Fruit fly (Drosophila melanogaster) whole organism, embryonic: ENCODE data around the gene Pak.
A peak's percentile ranks its signal among the peaks of the same experiment; 100 is the strongest.

Experiments used
- Abd-B ChIP-seq: fragments of 200-800 bp; sonication (Bioruptor generic); optimal IDR thresholded peaks from 2 replicates; lab custom pipeline; 2018; ENCODE audit warnings: missing biosample characterization, mild to moderate bottlenecking, missing genetic modification characterization, moderate library complexity
- Awh ChIP-seq: fragments of 200-800 bp; sonication (Bioruptor generic); IDR thresholded peaks from 2 replicates; pipeline ENCODE4, ENCODE4 v1.3.6; 2022; ENCODE audit warnings: missing biosample characterization, missing genetic modification characterization
- Blimp-1 ChIP-seq: fragments of 200-800 bp; sonication (Bioruptor generic); optimal IDR thresholded peaks from 3 replicates; lab custom pipeline; 2018; ENCODE audit warnings: missing biosample characterization, missing genetic modification characterization, mild to moderate bottlenecking, moderate library complexity, missing genetic modification reagents
- CG10321 ChIP-seq: fragments of 200-800 bp; sonication (Bioruptor generic); IDR thresholded peaks from 2 replicates; pipeline ENCODE4 v1.3.6; 2022; ENCODE audit warnings: missing biosample characterization, missing genetic modification characterization
- CG12391 ChIP-seq: fragments of 200-800 bp; sonication (Bioruptor generic); optimal IDR thresholded peaks from 3 replicates; lab custom pipeline; 2018; ENCODE audit warnings: missing biosample characterization, mild to moderate bottlenecking, missing genetic modification characterization, moderate library complexity
- CG14050 ChIP-seq: fragments of 200-800 bp; sonication (Bioruptor generic); IDR thresholded peaks from 3 replicates; pipeline ENCODE4 v1.3.6; 2022; ENCODE audit warnings: missing biosample characterization, missing genetic modification characterization
- CG14860 ChIP-seq: fragments of 200-800 bp; sonication (Bioruptor generic); IDR thresholded peaks from 3 replicates; pipeline ENCODE4 v1.3.6; 2022; ENCODE audit warnings: missing biosample characterization, missing genetic modification characterization; ENCODE audit not compliant: partially characterized antibody
- CG15601 ChIP-seq: fragments of 200-800 bp; sonication (Bioruptor generic); optimal IDR thresholded peaks from 3 replicates; lab custom pipeline; 2019; ENCODE audit warnings: missing biosample characterization, mild to moderate bottlenecking, missing genetic modification characterization, moderate library complexity
- CG18599 ChIP-seq: fragments of 200-800 bp; sonication (Bioruptor generic); optimal IDR thresholded peaks from 3 replicates; lab custom pipeline; 2017; ENCODE audit warnings: missing biosample characterization, missing genetic modification characterization, mild to moderate bottlenecking, moderate library complexity, missing genetic modification reagents
- CG2678 ChIP-seq: fragments of 200-800 bp; sonication (Bioruptor generic); optimal IDR thresholded peaks from 3 replicates; lab custom pipeline; 2019; ENCODE audit warnings: missing biosample characterization, mild to moderate bottlenecking, missing genetic modification characterization, moderate library complexity
- CG2712 ChIP-seq: fragments of 200-800 bp; optimal IDR thresholded peaks from 3 replicates; lab custom pipeline; 2019; ENCODE audit warnings: missing biosample characterization, mild to moderate bottlenecking, missing genetic modification characterization, moderate library complexity
- CG31441 ChIP-seq: fragments of 200-800 bp; sonication (Bioruptor generic); IDR thresholded peaks from 2 replicates; pipeline ENCODE4 v1.3.6; 2022; ENCODE audit warnings: missing biosample characterization, missing genetic modification characterization
- CG32532 ChIP-seq: fragments of 200-800 bp; sonication (Bioruptor generic); IDR thresholded peaks from 2 replicates; pipeline ENCODE4 v1.3.6; 2022; ENCODE audit warnings: missing biosample characterization, missing genetic modification characterization
- CG4424 ChIP-seq: fragments of 200-800 bp; sonication (Bioruptor generic); optimal IDR thresholded peaks from 3 replicates; lab custom pipeline; 2016; ENCODE audit warnings: missing biosample characterization, missing genetic modification characterization
- CG7839 ChIP-seq: fragments of 200-800 bp; sonication (Bioruptor generic); optimal IDR thresholded peaks from 3 replicates; lab custom pipeline; 2018; ENCODE audit warnings: missing biosample characterization, mild to moderate bottlenecking, missing genetic modification characterization, moderate library complexity
- CG9437 ChIP-seq: fragments of 200-800 bp; sonication (Bioruptor generic); optimal IDR thresholded peaks from 2 replicates; lab custom pipeline; 2018; ENCODE audit warnings: missing biosample characterization, mild to moderate bottlenecking, missing genetic modification characterization
- CG9817 ChIP-seq: fragments of 200-800 bp; sonication (Bioruptor generic); optimal IDR thresholded peaks from 2 replicates; lab custom pipeline; 2018; ENCODE audit warnings: missing biosample characterization, mild to moderate bottlenecking, missing genetic modification characterization, moderate library complexity
- CHES-1-like ChIP-seq: fragments of 200-800 bp; sonication (Bioruptor generic); optimal IDR thresholded peaks from 2 replicates; lab custom pipeline; 2016; ENCODE audit warnings: missing biosample characterization, missing genetic modification characterization
- CoRest ChIP-seq: fragments of 200-800 bp; sonication (Bioruptor generic); optimal IDR thresholded peaks from 3 replicates; lab custom pipeline; 2018; ENCODE audit warnings: missing biosample characterization, mild to moderate bottlenecking, missing genetic modification characterization, moderate library complexity
- E2f2 ChIP-seq: fragments of 200-800 bp; sonication (Bioruptor generic); IDR thresholded peaks from 2 replicates; pipeline ENCODE4 v1.3.6; 2022; ENCODE audit warnings: missing biosample characterization, missing genetic modification characterization
- HHEX ChIP-seq: fragments of 200-800 bp; sonication (Bioruptor generic); optimal IDR thresholded peaks from 3 replicates; lab custom pipeline; 2017; ENCODE audit warnings: missing biosample characterization, mild to moderate bottlenecking, missing genetic modification characterization, missing genetic modification reagents
- HLH4C ChIP-seq: fragments of 200-800 bp; sonication (Bioruptor generic); IDR thresholded peaks from 3 replicates; pipeline ENCODE4 v1.3.6; 2022; ENCODE audit warnings: missing biosample characterization, missing genetic modification characterization; ENCODE audit not compliant: partially characterized antibody
- Hand ChIP-seq: fragments of 200-800 bp; sonication (Bioruptor generic); optimal IDR thresholded peaks from 2 replicates; lab custom pipeline; 2017; ENCODE audit warnings: mild to moderate bottlenecking, missing biosample characterization, missing genetic modification reagents, missing genetic modification characterization
- Hey ChIP-seq: fragments of 200-800 bp; sonication (Bioruptor generic); optimal IDR thresholded peaks from 3 replicates; lab custom pipeline; 2018; ENCODE audit warnings: missing biosample characterization, mild to moderate bottlenecking, missing genetic modification characterization
- Hmr ChIP-seq: fragments of 200-800 bp; sonication (Bioruptor generic); optimal IDR thresholded peaks from 3 replicates; lab custom pipeline; 2017; ENCODE audit warnings: mild to moderate bottlenecking, missing biosample characterization, missing genetic modification reagents, missing genetic modification characterization
- Hr51 ChIP-seq, 2 experiments: fragments of 200-800 bp; sonication (Bioruptor generic); optimal IDR thresholded peaks; 2 replicates in 1 of 2; 3 replicates in 1 of 2; lab custom pipeline; 2016 to 2018; ENCODE audit warnings: missing biosample characterization in 2 of 2, missing genetic modification characterization in 2 of 2, mild to moderate bottlenecking in 1 of 2, moderate library complexity in 1 of 2
- Hr78 ChIP-seq, 2 experiments: fragments of 200-800 bp in 1 of 2; fragments of >200 bp in 1 of 2; sonication (Bioruptor generic) in 1 of 2; optimal IDR thresholded peaks; 2 replicates each; lab custom pipeline; 2017 to 2019; ENCODE audit warnings: missing biosample characterization in 2 of 2, missing genetic modification characterization in 2 of 2, mild to moderate bottlenecking in 1 of 2, moderate library complexity in 1 of 2
- Meics ChIP-seq: fragments of 200-800 bp; sonication (Bioruptor generic); optimal IDR thresholded peaks from 2 replicates; lab custom pipeline; 2017; ENCODE audit warnings: missing biosample characterization, mild to moderate bottlenecking, missing genetic modification characterization
- Neu2 ChIP-seq: fragments of 200-800 bp; sonication (Bioruptor generic); optimal IDR thresholded peaks from 3 replicates; lab custom pipeline; 2016; ENCODE audit warnings: missing biosample characterization, missing genetic modification characterization, borderline replicate concordance
- NfI ChIP-seq: fragments of 200-800 bp; sonication (Bioruptor generic); optimal IDR thresholded peaks from 3 replicates; lab custom pipeline; 2018; ENCODE audit warnings: missing biosample characterization, mild to moderate bottlenecking, missing genetic modification characterization, moderate library complexity
- Sox100B ChIP-seq: fragments of 200-800 bp; sonication (Bioruptor generic); optimal IDR thresholded peaks from 3 replicates; lab custom pipeline; 2018; ENCODE audit warnings: missing biosample characterization, mild to moderate bottlenecking, missing genetic modification characterization
- Trl ChIP-seq, 3 experiments: fragments of >200 bp in 2 of 3; fragments of 200-800 bp in 1 of 3; sonication (Bioruptor generic) in 1 of 3; optimal IDR thresholded peaks; 2 replicates in 1 of 3; 3 replicates in 2 of 3; lab custom pipeline; 2016 to 2017; ENCODE audit warnings: missing biosample characterization in 1 of 3, missing genetic modification characterization in 1 of 3
- ash1 ChIP-seq: fragments of 200-800 bp; sonication (Bioruptor generic); optimal IDR thresholded peaks from 2 replicates; lab custom pipeline; 2018; ENCODE audit warnings: missing biosample characterization, mild to moderate bottlenecking, missing genetic modification characterization
- ato ChIP-seq: fragments of 200-800 bp; sonication (Bioruptor generic); IDR thresholded peaks from 2 replicates; pipeline ENCODE4 v1.3.6; 2022; ENCODE audit warnings: missing biosample characterization, missing genetic modification characterization; ENCODE audit not compliant: partially characterized antibody
- br ChIP-seq: fragments of >200 bp; optimal IDR thresholded peaks from 2 replicates; lab custom pipeline; 2017
- dati ChIP-seq: fragments of 200-800 bp; sonication (Bioruptor generic); IDR thresholded peaks from 2 replicates; pipeline ENCODE4 v1.3.6; 2022; ENCODE audit warnings: missing biosample characterization, missing genetic modification characterization
- disco-r ChIP-seq: fragments of 200-800 bp; sonication (Bioruptor generic); optimal IDR thresholded peaks from 2 replicates; lab custom pipeline; 2016; ENCODE audit warnings: missing biosample characterization, missing genetic modification characterization
- gem ChIP-seq: fragments of 200-800 bp; sonication (Bioruptor generic); optimal IDR thresholded peaks from 2 replicates; lab custom pipeline; 2019; ENCODE audit warnings: missing biosample characterization, mild to moderate bottlenecking, missing genetic modification characterization, moderate library complexity
- hb ChIP-seq: fragments of 200-800 bp; sonication (Bioruptor generic); IDR thresholded peaks from 3 replicates; pipeline ENCODE4 v1.3.6; 2022; ENCODE audit warnings: missing biosample characterization, missing genetic modification characterization; ENCODE audit not compliant: partially characterized antibody
- jumu ChIP-seq: fragments of 200-800 bp; sonication (Bioruptor generic); optimal IDR thresholded peaks from 3 replicates; lab custom pipeline; 2016; ENCODE audit warnings: missing biosample characterization, missing genetic modification characterization
- mirr ChIP-seq: fragments of 200-800 bp; sonication (Bioruptor generic); optimal IDR thresholded peaks from 3 replicates; lab custom pipeline; 2018; ENCODE audit warnings: missing biosample characterization, mild to moderate bottlenecking, missing genetic modification characterization
- nerfin-2 ChIP-seq: fragments of 200-800 bp; sonication (Bioruptor generic); IDR thresholded peaks from 2 replicates; pipeline ENCODE4 v1.3.6; 2022; ENCODE audit warnings: missing biosample characterization, missing genetic modification characterization; ENCODE audit not compliant: partially characterized antibody
- ro ChIP-seq: fragments of 200-800 bp; sonication (Bioruptor generic); IDR thresholded peaks from 2 replicates; pipeline ENCODE4 v1.3.6; 2022; ENCODE audit warnings: missing biosample characterization, missing genetic modification characterization
- so ChIP-seq: fragments of 200-800 bp; sonication (Bioruptor generic); IDR thresholded peaks from 3 replicates; pipeline ENCODE4 v1.3.6; 2022; ENCODE audit warnings: missing biosample characterization, missing genetic modification characterization
- sob ChIP-seq: fragments of 200-800 bp; sonication (Bioruptor generic); IDR thresholded peaks from 2 replicates; pipeline ENCODE4 v1.3.6; 2022; ENCODE audit warnings: missing biosample characterization, missing genetic modification characterization
- ssp ChIP-seq: fragments of 200-800 bp; sonication (Bioruptor generic); IDR thresholded peaks from 2 replicates; pipeline ENCODE4 v1.3.6; 2022; ENCODE audit warnings: missing biosample characterization, missing genetic modification characterization
- tna ChIP-seq: fragments of 200-800 bp; sonication (Bioruptor generic); IDR thresholded peaks from 2 replicates; pipeline ENCODE4 v1.3.6; 2022; ENCODE audit warnings: missing biosample characterization, missing genetic modification characterization; ENCODE audit not compliant: partially characterized antibody
- usp ChIP-seq: fragments of >200 bp; optimal IDR thresholded peaks from 2 replicates; lab custom pipeline; 2017; ENCODE audit warnings: missing biosample characterization, missing genetic modification characterization

The Pak gene

DNA sequence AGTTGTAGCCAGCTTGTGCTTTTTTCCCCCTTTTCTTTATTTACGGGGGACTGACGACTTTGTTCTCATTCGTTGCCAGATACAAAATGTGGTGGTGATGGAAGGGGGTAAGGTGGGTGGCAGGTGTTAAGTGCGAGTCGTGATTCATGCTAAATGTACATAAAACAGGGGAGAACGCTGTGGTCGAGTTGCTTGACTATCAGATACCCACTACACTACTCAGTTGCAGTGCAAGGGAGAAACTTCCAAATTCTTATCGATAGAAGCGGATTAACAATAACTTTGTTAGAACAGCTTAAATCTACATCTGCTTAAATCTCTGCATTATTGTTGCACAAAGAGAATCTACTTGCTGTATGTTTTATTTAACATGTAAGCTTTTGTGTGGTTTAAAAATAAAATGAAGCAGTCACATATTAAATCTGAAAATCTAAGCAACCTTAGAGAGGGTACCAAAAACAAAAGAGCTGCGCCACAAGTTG, 47.0 kb downstream of the Pak start (continued):
- TF ChIP-seq ro (no peak), usp (GFP tag; lab: Kevin White, UChicago) (no peak), CG9437 (GFP tag; lab: Kevin White, UChicago) (no peak), Blimp-1 (GFP tag; lab: Kevin White, UChicago) (peak; percentile 28), ssp (GFP tag; lab: Robert Waterston, UW) (peak; percentile 28; the same call in 1 of the 2 replicates), CG31441 (GFP tag; lab: Robert Waterston, UW) (peak; percentile 18; the same call in 1 of the 2 replicates), Hmr (GFP tag; lab: Kevin White, UChicago) (peak; percentile 19), disco-r (GFP tag; lab: Kevin White, UChicago) (no peak), CG12391 (tag; lab: Kevin White, UChicago) (peak; percentile 20), sob (GFP tag; lab: Robert Waterston, UW) (no peak), NfI (GFP tag; lab: Kevin White, UChicago) (peak; percentile 34), CG14860 (peak; percentile 54), CG2678 (tag; lab: Kevin White, UChicago) (peak; percentile 54), ato (GFP tag; lab: Robert Waterston, UW) (no peak), E2f2 (GFP tag; lab: Robert Waterston, UW) (no peak), Hr78 (GFP tag; optimal IDR thresholded peaks at IDR 0.05; lab: Kevin White, UChicago) (no peak), CG7839 (peak; percentile 55), Abd-B (GFP tag; lab: Kevin White, UChicago) (no peak), CG10321 (GFP tag; lab: Robert Waterston, UW) (no peak), Sox100B (GFP tag; lab: Kevin White, UChicago) (peak; percentile 20), CG18599 (peak; percentile 50), nerfin-2 (GFP tag; lab: Robert Waterston, UW) (peak; percentile 49), Hey (tag; lab: Kevin White, UChicago) (no peak), tna (GFP tag; lab: Robert Waterston, UW) (peak; percentile 68), CG9817 (tag; lab: Kevin White, UChicago) (peak; percentile 21), mirr (GFP tag; lab: Kevin White, UChicago) (no peak), CG2712 (tag; lab: Kevin White, UChicago) (peak; percentile 24), CHES-1-like (GFP tag; lab: Kevin White, UChicago) (no peak), hb (GFP tag; lab: Robert Waterston, UW) (peak; percentile 58; the same call in 1 of the 3 replicates), br (lab: Kevin White, UChicago) (no peak), HLH4C (GFP tag; lab: Robert Waterston, UW) (peak; percentile 72; the same call in 2 of the 3 replicates), Meics (GFP tag; lab: Kevin White, UChicago) (peak; percentile 3), CG14050 (GFP tag; lab: Robert Waterston, UW) (no peak), CG32532 (GFP tag; lab: Robert Waterston, UW) (no peak), CoRest (tag; lab: Kevin White, UChicago) (peak; percentile 48), Trl (optimal IDR thresholded peaks at IDR 0.05; lab: Kevin White, UChicago) (no peak), Trl (GFP tag; optimal IDR thresholded peaks at IDR 0.05; lab: Kevin White, UChicago) (no peak), gem (tag; lab: Kevin White, UChicago) (peak; percentile 59), Hr51 (GFP tag; optimal IDR thresholded peaks at IDR 0.05; lab: Kevin White, UChicago) (peak in 1 of 2 experiments; percentile 48), dati (GFP tag; lab: Robert Waterston, UW) (no peak), CG15601 (tag; lab: Kevin White, UChicago) (no peak), so (GFP tag; lab: Robert Waterston, UW) (no peak), Awh (GFP tag; lab: Robert Waterston, UW) (peak; percentile 37; the same call in 1 of the 2 replicates), Neu2 (GFP tag; lab: Kevin White, UChicago) (no peak), HHEX (GFP tag; lab: Kevin White, UChicago) (peak; percentile 28), ash1 (no peak), jumu (GFP tag; lab: Kevin White, UChicago) (peak; percentile 4), Hand (GFP tag; lab: Kevin White, UChicago) (no peak), CG4424 (GFP tag; lab: Kevin White, UChicago) (peak; percentile 2)
